Fruit fly (Drosophila melanogaster) S2 (cell line): ENCODE results near the gene CG4928.

Experiments
- CG8478 ChIP-seq: fragments of >200 bp; optimal IDR thresholded peaks from 2 replicates; lab custom pipeline; 2018
- CTCF ChIP-seq, 2 experiments: fragments of >200 bp; optimal IDR thresholded peaks; 2 replicates each; lab custom pipeline; 2018

The CG4928 gene

dm6 chrX:16902435-16902834 lies 10.5 kb upstream of the CG4928 start:
- no peak for TF ChIP-seq CG8478 (lab: Kevin White, UChicago)
- no peak for TF ChIP-seq CTCF (optimal IDR thresholded peaks at IDR 0.05; lab: Kevin White, UChicago)

dm6 chrX:16906065-16906464 lies 6.9 kb upstream of the CG4928 start:
- TF ChIP-seq CTCF (optimal IDR thresholded peaks at IDR 0.05; lab: Kevin White, UChicago): no peak
- no peak for TF ChIP-seq CG8478 (lab: Kevin White, UChicago)

DNA sequence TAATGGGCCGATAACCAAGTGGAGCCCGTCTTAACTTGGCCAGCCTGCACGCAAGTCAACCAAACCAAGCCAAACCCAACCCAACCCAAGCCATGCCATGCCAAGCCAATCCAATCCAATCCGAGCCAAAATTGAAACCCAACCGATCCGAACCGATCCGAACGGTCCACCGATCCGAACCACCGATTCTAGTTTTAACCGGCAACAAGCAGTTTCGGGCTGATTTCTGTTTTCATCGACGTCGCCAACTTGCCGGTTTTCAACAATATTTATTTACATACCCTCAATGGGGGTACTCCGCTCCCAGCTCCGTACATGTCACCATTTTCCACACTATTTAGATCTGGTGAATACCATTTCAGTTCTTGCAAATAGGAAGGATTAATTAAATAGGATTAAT lies 6.0 kb upstream of the CG4928 start:
- TF ChIP-seq CTCF (optimal IDR thresholded peaks at IDR 0.05; lab: Kevin White, UChicago): no peak
- TF ChIP-seq CG8478 (lab: Kevin White, UChicago): no peak

DNA sequence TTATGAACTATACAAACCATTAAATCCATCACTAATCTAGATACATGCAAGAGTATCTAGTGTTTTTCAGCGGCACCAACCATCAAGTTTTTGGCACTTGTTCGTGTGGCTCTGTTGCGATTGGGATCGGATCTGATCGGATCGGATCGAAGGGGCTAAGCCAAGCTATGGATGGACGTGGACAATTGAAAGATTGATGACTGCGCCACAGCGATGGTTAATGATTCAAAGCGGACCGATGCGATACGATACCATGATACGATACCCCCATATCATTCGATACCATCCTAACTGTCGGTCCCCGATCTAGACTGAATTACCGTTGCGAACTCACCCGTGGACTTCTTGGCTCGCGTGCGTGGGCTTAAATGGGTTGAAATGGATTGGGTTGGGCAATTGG lies 5.3 kb upstream of the CG4928 start:
- TF ChIP-seq CG8478 (lab: Kevin White, UChicago) (no peak), CTCF (optimal IDR thresholded peaks at IDR 0.05; lab: Kevin White, UChicago) (no peak)

DNA sequence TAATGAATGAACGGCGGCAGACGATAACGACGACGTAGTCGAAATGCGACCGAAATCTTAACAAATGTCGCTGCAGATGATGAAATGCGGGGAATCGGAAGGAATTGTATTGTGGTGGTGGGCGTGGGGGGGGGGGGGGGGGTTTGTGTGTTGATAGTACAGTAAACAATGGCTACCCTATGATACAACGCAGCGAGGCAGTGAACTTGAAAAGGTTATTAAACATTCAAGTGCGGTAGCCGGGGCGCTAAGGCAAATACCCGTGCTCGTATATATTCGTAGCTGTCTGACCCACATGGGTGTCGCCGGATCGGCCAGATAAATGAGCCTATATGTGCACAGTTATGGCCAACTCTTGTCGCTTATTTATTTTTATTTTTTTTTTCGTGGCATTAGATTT lies 3.7 kb upstream of the CG4928 start:
- TF ChIP-seq CTCF (optimal IDR thresholded peaks at IDR 0.05; lab: Kevin White, UChicago) (no peak), CG8478 (lab: Kevin White, UChicago) (no peak)

DNA sequence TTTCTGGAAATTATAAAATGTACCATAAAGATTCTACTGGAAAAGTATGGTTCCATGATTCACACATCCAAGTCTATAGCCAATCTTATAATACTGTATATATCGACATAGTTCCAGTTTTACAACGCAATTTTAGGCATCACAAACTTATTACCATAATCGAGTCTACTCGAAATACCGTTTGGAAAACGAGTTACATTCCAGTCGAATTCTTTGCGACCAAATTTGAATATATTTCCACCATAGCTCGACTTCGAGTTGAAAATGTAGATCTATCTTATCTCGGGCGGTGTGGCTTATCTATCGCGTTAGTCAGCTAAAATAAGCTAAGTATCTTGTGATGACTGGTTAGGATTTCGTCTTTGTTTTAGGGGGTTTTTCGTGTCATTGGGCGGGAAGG lies 3.1 kb upstream of the CG4928 start:
- TF ChIP-seq CTCF (optimal IDR thresholded peaks at IDR 0.05; lab: Kevin White, UChicago): no peak
- TF ChIP-seq CG8478 (lab: Kevin White, UChicago): no peak

DNA sequence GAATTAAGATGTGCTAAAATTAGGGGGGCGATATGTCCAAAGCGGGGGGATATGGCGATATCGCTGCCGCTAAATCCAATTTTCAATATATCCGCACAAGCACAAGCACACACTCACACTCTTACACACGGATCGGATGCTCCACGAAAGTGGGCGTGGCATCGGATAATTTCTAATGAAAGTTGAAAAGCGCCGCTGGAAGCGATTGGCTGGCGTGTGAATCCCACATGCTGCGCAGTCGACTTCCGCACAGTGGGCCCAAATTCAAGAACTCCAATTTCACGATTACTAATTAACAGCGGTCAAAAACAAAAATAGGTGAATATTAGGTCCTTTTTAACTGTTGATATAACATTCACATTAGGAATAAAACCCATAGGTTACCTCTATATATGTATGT lies 1.0 kb upstream of the CG4928 start:
- TF ChIP-seq CG8478 (lab: Kevin White, UChicago) (no peak), CTCF (optimal IDR thresholded peaks at IDR 0.05; lab: Kevin White, UChicago) (no peak)

DNA sequence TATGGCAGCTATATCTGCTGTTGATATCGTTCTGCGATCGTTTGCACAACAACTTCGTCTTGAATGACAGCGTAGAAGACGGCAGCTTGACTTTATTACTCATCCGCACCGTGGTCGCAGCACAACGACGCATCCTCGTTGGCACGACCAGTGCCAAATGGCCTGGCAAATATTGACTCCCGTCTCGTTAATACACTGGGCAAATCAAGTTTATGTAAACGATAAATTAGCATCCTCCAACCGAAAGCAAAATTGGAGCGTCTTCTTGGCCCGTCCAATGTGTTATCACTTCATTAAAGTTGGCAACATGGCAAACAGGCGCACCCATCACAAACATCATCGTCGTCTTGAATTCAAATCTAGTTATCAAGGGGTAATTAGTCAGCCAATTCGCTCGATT lies 4.5 kb downstream of the CG4928 start:
- TF ChIP-seq CG8478 (lab: Kevin White, UChicago) (no peak), CTCF (optimal IDR thresholded peaks at IDR 0.05; lab: Kevin White, UChicago) (no peak)

- no peak for TF ChIP-seq CG8478 (lab: Kevin White, UChicago)
- no peak for TF ChIP-seq CTCF (optimal IDR thresholded peaks at IDR 0.05; lab: Kevin White, UChicago)
These were observed 5.9 kb downstream of the CG4928 start for dm6 chrX:16918767-16919336.

DNA sequence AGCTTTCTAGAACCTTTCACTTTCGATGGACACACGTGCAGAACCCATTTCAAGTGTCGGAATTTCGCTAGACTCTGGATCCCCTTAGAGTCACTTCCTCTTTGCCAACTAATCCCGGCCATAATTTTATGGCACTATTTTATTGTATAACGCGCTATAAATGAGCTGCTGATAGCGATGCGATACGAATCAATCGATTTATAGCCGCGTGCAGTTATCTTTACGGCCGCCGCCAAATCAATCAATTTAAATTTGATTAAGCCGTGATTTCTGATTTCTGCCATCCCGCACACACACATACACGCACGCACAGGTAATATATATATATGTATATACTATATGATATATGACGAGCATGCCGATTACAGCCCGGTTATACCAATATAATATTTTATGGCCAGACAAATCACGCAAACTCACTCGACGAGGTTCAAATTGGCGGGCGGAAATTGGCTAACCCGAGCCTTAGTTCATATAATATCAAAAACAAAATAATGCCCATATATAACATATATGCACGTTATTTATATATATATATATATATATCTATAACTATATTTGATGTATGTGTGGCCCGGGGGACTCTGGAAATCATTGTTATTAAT lies 7.8 kb downstream of the CG4928 start:
- no peak for TF ChIP-seq CTCF (optimal IDR thresholded peaks at IDR 0.05; lab: Kevin White, UChicago)
- TF ChIP-seq CG8478 (lab: Kevin White, UChicago): no peak

- TF ChIP-seq CG8478 (lab: Kevin White, UChicago): no peak
- no peak for TF ChIP-seq CTCF (optimal IDR thresholded peaks at IDR 0.05; lab: Kevin White, UChicago)
These were observed 9.6 kb downstream of the CG4928 start for dm6 chrX:16922626-16923025.

dm6 chrX:16923503-16923902 lies 10.5 kb downstream of the CG4928 start:
- no peak for TF ChIP-seq CG8478 (lab: Kevin White, UChicago)
- no peak for TF ChIP-seq CTCF (optimal IDR thresholded peaks at IDR 0.05; lab: Kevin White, UChicago)

DNA sequence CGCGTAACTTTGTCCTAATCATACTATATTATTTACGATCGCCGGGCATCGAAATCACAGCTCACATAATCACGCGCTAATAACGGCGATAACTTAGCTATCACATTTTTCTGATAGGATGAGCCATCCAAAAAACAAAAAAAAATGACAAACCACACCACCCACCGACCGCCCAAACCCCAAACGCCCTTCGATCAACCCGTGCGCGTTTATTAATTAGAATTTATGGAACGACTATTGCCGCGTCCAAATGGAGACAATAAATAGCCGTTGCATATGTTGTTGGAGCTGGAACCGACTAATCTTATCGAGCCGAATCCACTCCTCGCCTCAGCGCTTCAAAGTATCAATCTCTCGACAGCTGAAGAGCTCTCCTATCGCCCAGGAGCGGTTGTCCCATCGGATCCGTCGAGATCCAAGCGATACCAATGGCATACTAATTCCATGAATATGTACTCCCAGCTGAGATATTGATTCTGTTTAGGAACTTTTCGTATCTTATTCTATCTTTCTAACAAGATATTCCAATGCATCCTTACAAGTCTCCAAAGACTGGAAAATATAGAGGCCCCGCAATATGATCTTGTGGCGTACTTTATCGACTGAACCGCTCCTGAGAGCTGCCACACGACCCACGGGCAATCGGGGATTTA lies 11.2 kb downstream of the CG4928 start:
- TF ChIP-seq CTCF (optimal IDR thresholded peaks at IDR 0.05; lab: Kevin White, UChicago): no peak
- no peak for TF ChIP-seq CG8478 (lab: Kevin White, UChicago)

dm6 chrX:16926726-16927125 lies 13.7 kb downstream of the CG4928 start:
- no peak for TF ChIP-seq CTCF (optimal IDR thresholded peaks at IDR 0.05; lab: Kevin White, UChicago)
- TF ChIP-seq CG8478 (lab: Kevin White, UChicago): no peak

DNA sequence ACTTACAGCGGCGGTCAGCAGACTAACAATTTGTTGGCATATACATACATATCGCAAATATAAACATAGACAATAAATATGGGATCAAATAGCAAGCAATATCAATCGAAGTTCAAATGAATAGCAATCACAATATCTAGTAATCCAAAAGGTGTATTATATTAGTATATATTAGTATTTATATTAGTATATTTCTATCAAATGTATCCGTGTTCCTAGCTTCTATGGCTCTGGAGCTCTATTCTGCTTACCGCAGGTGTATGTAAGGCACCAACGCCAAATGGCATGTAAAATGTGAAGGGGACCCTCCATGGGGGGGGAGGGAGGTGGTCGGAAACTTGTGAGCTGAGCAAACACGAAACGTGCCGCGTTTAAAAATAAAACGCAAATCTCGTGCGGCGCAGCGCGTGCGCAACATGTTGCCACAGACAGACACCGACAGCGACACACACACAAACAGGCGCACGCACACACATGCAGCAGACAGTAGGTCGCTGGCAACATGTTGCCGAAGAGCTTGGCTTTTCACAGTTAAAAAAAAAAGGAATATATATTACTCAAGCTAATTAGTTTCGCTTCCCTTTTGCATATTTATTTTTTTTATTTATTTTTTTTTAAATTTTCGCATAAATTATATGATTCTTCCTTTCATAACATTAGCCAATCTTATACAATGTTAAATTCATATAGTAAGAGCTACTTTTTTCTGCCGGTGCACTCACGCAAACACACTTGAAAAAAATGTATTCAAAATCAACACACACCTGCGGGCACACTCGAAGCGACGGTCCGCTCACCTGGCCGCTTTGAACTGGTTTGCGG lies 17.7 kb downstream of the CG4928 start:
- no peak for TF ChIP-seq CTCF (optimal IDR thresholded peaks at IDR 0.05; lab: Kevin White, UChicago)
- TF ChIP-seq CG8478 (lab: Kevin White, UChicago): no peak
